Fruit fly (Drosophila melanogaster) whole organism, prepupa: ENCODE measurements around the gene rho-4.

ENCODE experiments used
- CG16779 ChIP-seq: fragments of 200-800 bp; sonication (Bioruptor generic); optimal IDR thresholded peaks from 3 replicates; lab custom pipeline; 2017; ENCODE audit warnings: missing biosample characterization, mild to moderate bottlenecking, missing genetic modification characterization
- CG6163 ChIP-seq: fragments of 200-800 bp; sonication (Bioruptor generic); IDR thresholded peaks from 3 replicates; pipeline ENCODE4 v1.3.6; 2022; ENCODE audit warnings: missing biosample characterization, missing genetic modification characterization
- CG6276 ChIP-seq: fragments of 200-800 bp; sonication (Bioruptor generic); optimal IDR thresholded peaks from 2 replicates; lab custom pipeline; 2017; ENCODE audit warnings: missing biosample characterization, mild to moderate bottlenecking, missing genetic modification characterization
- CG6854 ChIP-seq: fragments of 200-800 bp; sonication (Bioruptor generic); optimal IDR thresholded peaks from 2 replicates; lab custom pipeline; 2017; ENCODE audit warnings: missing biosample characterization, mild to moderate bottlenecking, missing genetic modification characterization
- Sox14 ChIP-seq: fragments of 200-800 bp; sonication (Bioruptor generic); optimal IDR thresholded peaks from 3 replicates; lab custom pipeline; 2016; ENCODE audit warnings: missing biosample characterization, missing genetic modification characterization
- net ChIP-seq: fragments of 200-800 bp; sonication (Bioruptor generic); optimal IDR thresholded peaks from 3 replicates; lab custom pipeline; 2016; ENCODE audit warnings: missing biosample characterization, missing genetic modification characterization

DNA sequence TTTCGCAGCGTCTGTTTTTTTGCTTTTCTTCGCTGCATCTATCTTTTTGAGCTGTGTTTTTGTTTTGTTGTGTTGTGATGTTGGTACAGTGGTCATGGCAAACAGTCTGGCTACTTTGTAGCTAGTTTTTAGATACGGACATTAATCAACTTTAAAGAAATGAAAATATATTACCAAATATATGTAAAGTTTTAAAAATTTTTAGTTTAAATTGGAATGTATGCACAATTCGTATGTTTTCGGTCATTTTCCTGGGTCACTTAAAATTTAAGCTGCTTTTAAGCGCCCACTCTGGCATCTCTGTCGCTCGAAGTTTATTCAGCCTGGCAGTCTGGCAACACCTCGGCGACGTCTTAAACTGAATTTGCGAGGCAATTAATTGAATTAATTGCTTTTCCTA is 23.1 kb upstream of the rho-4 start, which contains the start of gene CG11695:
- TF ChIP-seq CG16779 (tag; lab: Kevin White, UChicago): no peak
- TF ChIP-seq CG6854 (GFP tag; lab: Kevin White, UChicago): no peak
- no peak for TF ChIP-seq CG6276 (GFP tag; lab: Kevin White, UChicago)
- TF ChIP-seq net: peak; percentile 58
- peak; percentile 68 for TF ChIP-seq Sox14 (GFP tag; lab: Kevin White, UChicago)
- peak; percentile 66 for TF ChIP-seq CG6163 (GFP tag; lab: Robert Waterston, UW)
